Fruit fly (Drosophila melanogaster) whole organism, embryonic: Measurements from ENCODE around the gene CG33191.

Experiments used
- Ada2b ChIP-seq: fragments of 200-800 bp; sonication (Bioruptor generic); IDR thresholded peaks from 2 replicates; pipeline ENCODE4 v1.3.6; 2022; ENCODE audit warnings: missing biosample characterization, missing genetic modification characterization
- Adf1 ChIP-seq: fragments of 200-800 bp; sonication (Bioruptor generic); IDR thresholded peaks from 2 replicates; pipeline ENCODE4 v1.3.6; 2022; ENCODE audit warnings: missing biosample characterization, missing genetic modification characterization
- BEAF-32 ChIP-seq: fragments of 200-800 bp; sonication (Bioruptor generic); optimal IDR thresholded peaks from 3 replicates; lab custom pipeline; 2017; ENCODE audit warnings: missing biosample characterization, missing genetic modification characterization, mild to moderate bottlenecking, moderate library complexity, missing genetic modification reagents
- CG10431 ChIP-seq: fragments of 200-800 bp; sonication (Bioruptor generic); optimal IDR thresholded peaks from 3 replicates; lab custom pipeline; 2018; ENCODE audit warnings: missing biosample characterization, mild to moderate bottlenecking, missing genetic modification characterization
- CG10543 ChIP-seq: fragments of 200-800 bp; sonication (Bioruptor generic); optimal IDR thresholded peaks from 3 replicates; lab custom pipeline; 2017; ENCODE audit warnings: missing biosample characterization, mild to moderate bottlenecking, missing genetic modification characterization, moderate library complexity
- CG10959 ChIP-seq: fragments of 200-800 bp; sonication (Bioruptor generic); IDR thresholded peaks from 2 replicates; pipeline ENCODE4 v1.3.6; 2022; ENCODE audit warnings: missing biosample characterization, missing genetic modification characterization
- CG12769 ChIP-seq: fragments of 200-800 bp; sonication (Bioruptor generic); optimal IDR thresholded peaks from 2 replicates; lab custom pipeline; 2019; ENCODE audit warnings: missing biosample characterization, mild to moderate bottlenecking, missing genetic modification characterization, moderate library complexity
- CG1603 ChIP-seq: fragments of 200-800 bp; sonication (Bioruptor generic); optimal IDR thresholded peaks from 2 replicates; lab custom pipeline; 2019; ENCODE audit warnings: missing biosample characterization, mild to moderate bottlenecking, missing genetic modification characterization, moderate library complexity
- CG17328 ChIP-seq: fragments of 200-800 bp; sonication (Bioruptor generic); IDR thresholded peaks from 2 replicates; pipeline ENCODE4 v1.3.6; 2022; ENCODE audit warnings: missing biosample characterization, missing genetic modification characterization
- CG17802 ChIP-seq: fragments of 200-800 bp; sonication (Bioruptor generic); optimal IDR thresholded peaks from 2 replicates; lab custom pipeline; 2018; ENCODE audit warnings: missing biosample characterization, mild to moderate bottlenecking, missing genetic modification characterization, moderate library complexity
- CG18262 ChIP-seq: fragments of 200-800 bp; optimal IDR thresholded peaks from 3 replicates; lab custom pipeline; 2019; ENCODE audit warnings: missing biosample characterization, mild to moderate bottlenecking, missing genetic modification characterization, moderate library complexity
- CG32532 ChIP-seq: fragments of 200-800 bp; sonication (Bioruptor generic); IDR thresholded peaks from 2 replicates; pipeline ENCODE4 v1.3.6; 2022; ENCODE audit warnings: missing biosample characterization, missing genetic modification characterization
- CG3281 ChIP-seq: fragments of 200-800 bp; sonication (Bioruptor generic); optimal IDR thresholded peaks from 3 replicates; lab custom pipeline; 2017; ENCODE audit warnings: missing biosample characterization, mild to moderate bottlenecking, missing genetic modification characterization
- CG3847 ChIP-seq: fragments of 200-800 bp; sonication (Bioruptor generic); IDR thresholded peaks from 2 replicates; pipeline ENCODE4 v1.3.6; 2022; ENCODE audit warnings: missing biosample characterization, missing genetic modification characterization
- CG4424 ChIP-seq: fragments of 200-800 bp; sonication (Bioruptor generic); optimal IDR thresholded peaks from 3 replicates; lab custom pipeline; 2016; ENCODE audit warnings: missing biosample characterization, missing genetic modification characterization
- CG4820 ChIP-seq: fragments of 200-800 bp; sonication (Bioruptor generic); optimal IDR thresholded peaks from 3 replicates; lab custom pipeline; 2016; ENCODE audit warnings: missing biosample characterization, missing genetic modification characterization
- CG6854 ChIP-seq: fragments of 200-800 bp; sonication (Bioruptor generic); optimal IDR thresholded peaks from 3 replicates; lab custom pipeline; 2017; ENCODE audit warnings: missing biosample characterization, mild to moderate bottlenecking, missing genetic modification characterization
- CG7357 ChIP-seq: fragments of 200-800 bp; sonication (Bioruptor generic); IDR thresholded peaks from 3 replicates; pipeline ENCODE4 v1.3.6; 2022; ENCODE audit warnings: missing biosample characterization, missing genetic modification characterization
- CG7372 ChIP-seq: fragments of 200-800 bp; sonication (Bioruptor generic); IDR thresholded peaks from 2 replicates; pipeline ENCODE4 v1.3.6; 2022; ENCODE audit warnings: missing biosample characterization, missing genetic modification characterization
- CG9609 ChIP-seq: fragments of 200-800 bp; sonication (Bioruptor generic); optimal IDR thresholded peaks from 3 replicates; lab custom pipeline; 2016; ENCODE audit warnings: missing biosample characterization, missing genetic modification characterization
- Fer2 ChIP-seq: fragments of 200-800 bp; sonication (Bioruptor generic); optimal IDR thresholded peaks from 2 replicates; lab custom pipeline; 2018; ENCODE audit warnings: missing biosample characterization, mild to moderate bottlenecking, missing genetic modification characterization, moderate library complexity
- Hr39 ChIP-seq: fragments of >200 bp; optimal IDR thresholded peaks from 2 replicates; lab custom pipeline; 2017
- Lhr ChIP-seq: fragments of 200-800 bp; sonication (Bioruptor generic); optimal IDR thresholded peaks from 3 replicates; lab custom pipeline; 2017; ENCODE audit warnings: mild to moderate bottlenecking, missing biosample characterization, missing genetic modification reagents, missing genetic modification characterization
- NC2α ChIP-seq: fragments of 200-800 bp; sonication (Bioruptor generic); optimal IDR thresholded peaks from 2 replicates; lab custom pipeline; 2016; ENCODE audit warnings: missing biosample characterization, missing genetic modification characterization
- NC2β ChIP-seq: fragments of 200-800 bp; sonication (Bioruptor generic); optimal IDR thresholded peaks from 2 replicates; lab custom pipeline; 2016; ENCODE audit warnings: missing biosample characterization, missing genetic modification characterization
- PHDP ChIP-seq: fragments of 200-800 bp; sonication (Bioruptor generic); optimal IDR thresholded peaks from 3 replicates; lab custom pipeline; 2018; ENCODE audit warnings: missing biosample characterization, mild to moderate bottlenecking, missing genetic modification characterization, moderate library complexity
- Sin3A ChIP-seq: fragments of >200 bp; optimal IDR thresholded peaks from 2 replicates; lab custom pipeline; 2018
- YL-1 ChIP-seq: fragments of 200-800 bp; sonication (Bioruptor generic); optimal IDR thresholded peaks from 3 replicates; lab custom pipeline; 2017; ENCODE audit warnings: missing biosample characterization, mild to moderate bottlenecking, missing genetic modification characterization
- al ChIP-seq: fragments of 200-800 bp; sonication (Bioruptor generic); IDR thresholded peaks from 2 replicates; pipeline ENCODE4 v1.3.6; 2022; ENCODE audit warnings: missing biosample characterization, missing genetic modification characterization
- bowl ChIP-seq: fragments of 200-800 bp; sonication (Bioruptor generic); IDR thresholded peaks from 2 replicates; pipeline ENCODE4 v1.3.6; 2022; ENCODE audit warnings: missing biosample characterization, missing genetic modification characterization
- cas ChIP-seq: fragments of 200-800 bp; sonication (Bioruptor generic); IDR thresholded peaks from 2 replicates; pipeline ENCODE4 v1.3.6; 2022; ENCODE audit warnings: missing biosample characterization, missing genetic modification characterization
- cato ChIP-seq: fragments of 200-800 bp; sonication (Bioruptor generic); optimal IDR thresholded peaks from 2 replicates; lab custom pipeline; 2016; ENCODE audit warnings: missing biosample characterization, missing genetic modification characterization, borderline replicate concordance
- da ChIP-seq: fragments of 200-800 bp; sonication (Bioruptor generic); optimal IDR thresholded peaks from 2 replicates; lab custom pipeline; 2016; ENCODE audit warnings: missing biosample characterization, missing genetic modification characterization
- dati ChIP-seq: fragments of 200-800 bp; sonication (Bioruptor generic); IDR thresholded peaks from 2 replicates; pipeline ENCODE4 v1.3.6; 2022; ENCODE audit warnings: missing biosample characterization, missing genetic modification characterization
- dmrt11E ChIP-seq: fragments of 200-800 bp; sonication (Bioruptor generic); optimal IDR thresholded peaks from 3 replicates; lab custom pipeline; 2018; ENCODE audit warnings: missing biosample characterization, mild to moderate bottlenecking, missing genetic modification characterization, moderate library complexity
- fd3F ChIP-seq: fragments of 200-800 bp; sonication (Bioruptor generic); optimal IDR thresholded peaks from 2 replicates; lab custom pipeline; 2018; ENCODE audit warnings: missing biosample characterization, mild to moderate bottlenecking, missing genetic modification characterization, moderate library complexity
- fd64A ChIP-seq: fragments of 200-800 bp; sonication (Bioruptor generic); optimal IDR thresholded peaks from 3 replicates; lab custom pipeline; 2018; ENCODE audit warnings: missing biosample characterization, mild to moderate bottlenecking, missing genetic modification characterization
- hbn ChIP-seq: fragments of 200-800 bp; sonication (Bioruptor generic); IDR thresholded peaks from 2 replicates; pipeline ENCODE4 v1.3.6; 2022; ENCODE audit warnings: missing biosample characterization, missing genetic modification characterization; ENCODE audit not compliant: partially characterized antibody
- inv ChIP-seq: fragments of 200-800 bp; sonication (Bioruptor generic); IDR thresholded peaks from 2 replicates; pipeline ENCODE4 v1.3.6; 2022; ENCODE audit warnings: missing biosample characterization, missing genetic modification characterization; ENCODE audit not compliant: partially characterized antibody
- lmd ChIP-seq: fragments of 200-800 bp; sonication (Bioruptor generic); IDR thresholded peaks from 2 replicates; pipeline ENCODE4 v1.3.6; 2022; ENCODE audit warnings: missing biosample characterization, missing genetic modification characterization
- nmo ChIP-seq: fragments of 200-800 bp; sonication (Bioruptor generic); optimal IDR thresholded peaks from 2 replicates; lab custom pipeline; 2018; ENCODE audit warnings: missing biosample characterization, mild to moderate bottlenecking, missing genetic modification characterization, moderate library complexity
- pfk ChIP-seq: fragments of 200-800 bp; sonication (Bioruptor generic); optimal IDR thresholded peaks from 2 replicates; lab custom pipeline; 2018; ENCODE audit warnings: missing biosample characterization, mild to moderate bottlenecking, missing genetic modification characterization, moderate library complexity
- pros ChIP-seq: fragments of 200-800 bp; sonication (Bioruptor generic); optimal IDR thresholded peaks from 3 replicates; lab custom pipeline; 2019; ENCODE audit warnings: missing biosample characterization, mild to moderate bottlenecking, missing genetic modification characterization, moderate library complexity
- repo ChIP-seq: fragments of 200-800 bp; sonication (Bioruptor generic); optimal IDR thresholded peaks from 2 replicates; lab custom pipeline; 2016; ENCODE audit warnings: missing biosample characterization, missing genetic modification characterization
- sens-2 ChIP-seq: fragments of 200-800 bp; sonication (Bioruptor generic); IDR thresholded peaks from 2 replicates; pipeline ENCODE4 v1.3.6; 2022; ENCODE audit warnings: missing biosample characterization, missing genetic modification characterization
- sim ChIP-seq: fragments of 200-800 bp; sonication (Bioruptor generic); IDR thresholded peaks from 2 replicates; pipeline ENCODE4 v1.3.6; 2022; ENCODE audit warnings: missing biosample characterization, missing genetic modification characterization
- slbo ChIP-seq: fragments of 200-800 bp; sonication (Bioruptor generic); IDR thresholded peaks from 2 replicates; pipeline ENCODE4 v1.3.6; 2022; ENCODE audit warnings: missing biosample characterization, missing genetic modification characterization
- slp2 ChIP-seq: fragments of 200-800 bp; sonication (Bioruptor generic); optimal IDR thresholded peaks from 2 replicates; lab custom pipeline; 2016; ENCODE audit warnings: missing biosample characterization, missing genetic modification characterization
- sqz ChIP-seq: fragments of 200-800 bp; sonication (Bioruptor generic); optimal IDR thresholded peaks from 3 replicates; lab custom pipeline; 2018; ENCODE audit warnings: missing biosample characterization, mild to moderate bottlenecking, missing genetic modification characterization
- trh ChIP-seq: fragments of 200-800 bp; sonication (Bioruptor generic); optimal IDR thresholded peaks from 2 replicates; lab custom pipeline; 2016; ENCODE audit warnings: missing biosample characterization, missing genetic modification characterization
- zfh2 ChIP-seq: fragments of 200-800 bp; sonication (Bioruptor generic); optimal IDR thresholded peaks from 2 replicates; lab custom pipeline; 2016; ENCODE audit warnings: missing biosample characterization, missing genetic modification characterization

The CG33191 gene

dm6 chr3R:8811323-8811936 lies 31.7 kb upstream of the CG33191 start (continued):
- TF ChIP-seq YL-1 (GFP tag; lab: Kevin White, UChicago) (peak; percentile 95), repo (GFP tag; lab: Kevin White, UChicago) (peak; percentile 98), CG18262 (peak; percentile 98), Adf1 (GFP tag; lab: Robert Waterston, UW) (peak; percentile 91), Fer2 (tag; lab: Kevin White, UChicago) (peak; percentile 98), dati (GFP tag; lab: Robert Waterston, UW) (peak; percentile 94), al (GFP tag; lab: Robert Waterston, UW) (peak; percentile 99), CG7372 (GFP tag; lab: Robert Waterston, UW) (peak; percentile 99), BEAF-32 (peak; percentile 32), PHDP (peak; percentile 99), CG12769 (tag; lab: Kevin White, UChicago) (peak; percentile 100), CG4820 (GFP tag; lab: Kevin White, UChicago) (peak; percentile 98), CG3847 (GFP tag; lab: Robert Waterston, UW) (peak; percentile 99), CG32532 (peak; percentile 100), hbn (no peak), CG10543 (GFP tag; lab: Kevin White, UChicago) (peak; percentile 99), CG17802 (tag; lab: Kevin White, UChicago) (peak; percentile 90), bowl (GFP tag; lab: Robert Waterston, UW) (peak; percentile 97), trh (GFP tag; lab: Kevin White, UChicago) (peak; percentile 97), CG17328 (peak; percentile 98), Sin3A (lab: Kevin White, UChicago) (no peak), slbo (GFP tag; lab: Robert Waterston, UW) (peak; percentile 99), pfk (peak; percentile 45), zfh2 (peak; percentile 99), CG9609 (GFP tag; lab: Kevin White, UChicago) (peak; percentile 98), sens-2 (GFP tag; lab: Robert Waterston, UW) (peak; percentile 97), CG1603 (tag; lab: Kevin White, UChicago) (peak; percentile 98), Ada2b (GFP tag; lab: Robert Waterston, UW) (peak; percentile 99), cato (GFP tag; lab: Kevin White, UChicago) (peak; percentile 98), CG3281 (GFP tag; lab: Kevin White, UChicago) (peak; percentile 99), NC2α (GFP tag; lab: Kevin White, UChicago) (peak; percentile 98), fd64A (GFP tag; lab: Kevin White, UChicago) (peak; percentile 94), Lhr (peak; percentile 92), cas (GFP tag; lab: Robert Waterston, UW) (peak; percentile 97), sqz (GFP tag; lab: Kevin White, UChicago) (peak; percentile 97), CG10431 (GFP tag; lab: Kevin White, UChicago) (peak; percentile 86), nmo (GFP tag; lab: Kevin White, UChicago) (peak; percentile 99), slp2 (GFP tag; lab: Kevin White, UChicago) (peak; percentile 96), Hr39 (lab: Kevin White, UChicago) (no peak), CG4424 (peak; percentile 99), inv (no peak), sim (GFP tag; lab: Robert Waterston, UW) (peak; percentile 96), NC2β (GFP tag; lab: Kevin White, UChicago) (peak; percentile 98), lmd (peak; percentile 99), da (peak; percentile 96), dmrt11E (tag; lab: Kevin White, UChicago) (peak; percentile 96), pros (GFP tag; lab: Kevin White, UChicago) (peak; percentile 59), CG10959 (peak; percentile 96), CG7357 (GFP tag; lab: Robert Waterston, UW) (peak; percentile 94), CG6854 (peak; percentile 99), fd3F (peak; percentile 99)
